Worm (Caenorhabditis elegans): Measurements from ENCODE around the gene nhr-34.

- TF ChIP-seq ztf-11 (tag; optimal IDR thresholded peaks at IDR 0.05) (no peak), grh-1 (GFP tag; IDR thresholded peaks at IDR 0.05) (no peak), tbx-2 (tag; optimal IDR thresholded peaks at IDR 0.05) (no peak), nhr-237 (tag; optimal IDR thresholded peaks at IDR 0.05) (no peak), lsy-2 (tag; optimal IDR thresholded peaks at IDR 0.05) (no peak), nhr-28 (tag; optimal IDR thresholded peaks at IDR 0.05) (no peak), fos-1 (tag; optimal IDR thresholded peaks at IDR 0.05) (no peak), Y116A8C.19 (tag; optimal IDR thresholded peaks at IDR 0.05; ENCODE audit: borderline replicate concordance) (no peak), nhr-12 (tag; optimal IDR thresholded peaks at IDR 0.05) (no peak), lin-39 (tag; optimal IDR thresholded peaks at IDR 0.05) (no peak), jun-1 (tag; optimal IDR thresholded peaks at IDR 0.05) (no peak)
Measured at ce11 chrIV:9625829-9626228, 49.6 kb downstream of the nhr-34 start.
